Fruit fly (Drosophila melanogaster) Kc167 (cell line): ENCODE measurements around the gene Osi4.

Source experiments
- psq ChIP-seq: fragments of >200 bp; optimal IDR thresholded peaks from 2 replicates; lab custom pipeline; 2017; ENCODE audit warnings: missing external identifiers
- ttk ChIP-seq: sonication (Bioruptor generic); optimal IDR thresholded peaks from 2 replicates; lab custom pipeline; 2017; ENCODE audit warnings: missing external identifiers

DNA sequence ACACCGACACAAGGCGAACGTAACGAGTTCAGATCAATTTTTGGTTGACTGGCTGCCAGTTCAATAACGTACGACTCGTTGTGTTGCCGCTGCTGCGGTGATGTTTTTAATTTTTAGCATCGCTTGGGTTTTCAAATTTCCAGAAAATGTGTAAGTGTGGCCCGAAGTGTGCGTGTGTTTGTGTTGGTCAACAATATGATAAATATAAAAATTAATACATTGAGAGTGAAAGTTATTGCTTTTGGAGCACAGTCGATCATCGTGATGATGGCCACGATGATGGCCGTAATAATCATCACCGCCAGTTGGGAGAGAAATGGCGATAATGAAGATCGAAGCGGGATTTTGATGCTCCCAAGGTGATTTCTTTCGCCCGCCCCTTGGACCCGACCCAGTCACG lies 4.6 kb upstream of the Osi4 start:
- no peak for TF ChIP-seq psq (lab: Kevin White, UChicago)
- no peak for TF ChIP-seq ttk
